Fruit fly (Drosophila melanogaster): Measurements from ENCODE around the gene Usp8.

The Usp8 gene

dm6 chr3R:21133951-21134350, at the start of gene Usp8:
Gene Usp8, plus strand, starts transcription at chr3R:21134262.
- TF ChIP-seq CG9948 (tag; optimal IDR thresholded peaks at IDR 0.05) (peak; percentile 30), CG8159 (tag; optimal IDR thresholded peaks at IDR 0.05) (no peak), CG15710 (tag; optimal IDR thresholded peaks at IDR 0.05) (peak; percentile 37), CG13204 (GFP tag; optimal IDR thresholded peaks at IDR 0.05) (no peak)

dm6 chr3R:21084979-21085378, 49.1 kb upstream of the Usp8 start:
- TF ChIP-seq EcR (GFP tag; optimal IDR thresholded peaks at IDR 0.05) (peak; percentile 87), CG32121 (GFP tag; IDR thresholded peaks at IDR 0.05) (no peak)

dm6 chr3R:21089416-21089815, 44.6 kb upstream of the Usp8 start:
- TF ChIP-seq CG8301 (tag; optimal IDR thresholded peaks at IDR 0.05) (no peak), CG15710 (tag; optimal IDR thresholded peaks at IDR 0.05) (no peak), CG4496 (GFP tag; IDR thresholded peaks at IDR 0.05) (peak; percentile 54; the same call in 1 of the 3 replicates), Pif1B (GFP tag; optimal IDR thresholded peaks at IDR 0.05) (peak; percentile 64), Pif1A (GFP tag; optimal IDR thresholded peaks at IDR 0.05) (peak; percentile 60), gl (tag; optimal IDR thresholded peaks at IDR 0.05) (peak; percentile 12), fd96Ca (GFP tag; IDR thresholded peaks at IDR 0.05) (peak; percentile 42; the same call in 1 of the 3 replicates), CG13204 (GFP tag; optimal IDR thresholded peaks at IDR 0.05) (no peak), Snoo (tag; optimal IDR thresholded peaks at IDR 0.05) (peak; percentile 43), rn (GFP tag; IDR thresholded peaks at IDR 0.05) (no peak), CG32121 (GFP tag; IDR thresholded peaks at IDR 0.05) (peak; percentile 29; the same call in 1 of the 2 replicates), D1 (tag; optimal IDR thresholded peaks at IDR 0.05) (no peak), CG17806 (tag; optimal IDR thresholded peaks at IDR 0.05) (no peak), CG14655 (GFP tag; optimal IDR thresholded peaks at IDR 0.05) (no peak), CG9948 (tag; optimal IDR thresholded peaks at IDR 0.05) (no peak), CG12605 (GFP tag; IDR thresholded peaks at IDR 0.05) (0 out of 2 replicates have a peak, but pooled peaks have one; percentile 31), Ets98B (GFP tag; IDR thresholded peaks at IDR 0.05) (peak; percentile 27; the same call in 1 of the 2 replicates), CG8159 (tag; optimal IDR thresholded peaks at IDR 0.05) (peak; percentile 32), CG34367 (tag; optimal IDR thresholded peaks at IDR 0.05) (peak; percentile 41), EcR (GFP tag; optimal IDR thresholded peaks at IDR 0.05) (no peak), CG10348 (GFP tag; IDR thresholded peaks at IDR 0.05) (no peak)

dm6 chr3R:21090230-21091021, 43.6 kb upstream of the Usp8 start:
- TF ChIP-seq CG13204 (GFP tag; optimal IDR thresholded peaks at IDR 0.05), result peak; percentile 20
- TF ChIP-seq EcR (GFP tag; optimal IDR thresholded peaks at IDR 0.05), result peak; percentile 62
- TF ChIP-seq Pif1A (GFP tag; optimal IDR thresholded peaks at IDR 0.05), result no peak

- TF ChIP-seq CG14655 (GFP tag; optimal IDR thresholded peaks at IDR 0.05) (no peak), CG12605 (GFP tag; IDR thresholded peaks at IDR 0.05) (no peak), Pif1A (GFP tag; optimal IDR thresholded peaks at IDR 0.05) (no peak), Snoo (tag; optimal IDR thresholded peaks at IDR 0.05) (no peak), CG32121 (GFP tag; IDR thresholded peaks at IDR 0.05) (no peak), gl (tag; optimal IDR thresholded peaks at IDR 0.05) (no peak), CG4496 (GFP tag; IDR thresholded peaks at IDR 0.05) (peak; percentile 40; the same call in 1 of the 3 replicates)
Observed at dm6 chr3R:21091500-21091899, 42.6 kb upstream of the Usp8 start.

- peak; percentile 64 for TF ChIP-seq EcR (GFP tag; optimal IDR thresholded peaks at IDR 0.05)
- TF ChIP-seq CG15710 (tag; optimal IDR thresholded peaks at IDR 0.05), result no peak
Observed at dm6 chr3R:21092036-21092435, 42.0 kb upstream of the Usp8 start.

dm6 chr3R:21092829-21093228, 41.2 kb upstream of the Usp8 start:
- TF ChIP-seq D1 (tag; optimal IDR thresholded peaks at IDR 0.05) (no peak), CG9948 (tag; optimal IDR thresholded peaks at IDR 0.05) (no peak), CG15710 (tag; optimal IDR thresholded peaks at IDR 0.05) (no peak), Snoo (tag; optimal IDR thresholded peaks at IDR 0.05) (no peak), CG10348 (GFP tag; IDR thresholded peaks at IDR 0.05) (no peak), EcR (GFP tag; optimal IDR thresholded peaks at IDR 0.05) (no peak), Ets98B (GFP tag; IDR thresholded peaks at IDR 0.05) (no peak), CG8301 (tag; optimal IDR thresholded peaks at IDR 0.05) (no peak), CG17806 (tag; optimal IDR thresholded peaks at IDR 0.05) (no peak), gl (tag; optimal IDR thresholded peaks at IDR 0.05) (no peak), CG14655 (GFP tag; optimal IDR thresholded peaks at IDR 0.05) (no peak), fd96Ca (GFP tag; IDR thresholded peaks at IDR 0.05) (no peak), Pif1A (GFP tag; optimal IDR thresholded peaks at IDR 0.05) (no peak), CG4496 (GFP tag; IDR thresholded peaks at IDR 0.05) (no peak), CG13204 (GFP tag; optimal IDR thresholded peaks at IDR 0.05) (no peak), CG12605 (GFP tag; IDR thresholded peaks at IDR 0.05) (no peak), CG32121 (GFP tag; IDR thresholded peaks at IDR 0.05) (no peak), CG8159 (tag; optimal IDR thresholded peaks at IDR 0.05) (no peak)
